Worm (Caenorhabditis elegans): ENCODE measurements around the gene dnj-20.

- TF ChIP-seq egrh-3 (GFP tag; IDR thresholded peaks at IDR 0.05) (no peak), unc-62 (GFP tag; optimal IDR thresholded peaks at IDR 0.05) (no peak)
These were observed 3.9 kb downstream of the dnj-20 start for ce11 chrII:9619995-9620535.
